Fruit fly (Drosophila melanogaster): ENCODE measurements around the gene CG43335.

DNA sequence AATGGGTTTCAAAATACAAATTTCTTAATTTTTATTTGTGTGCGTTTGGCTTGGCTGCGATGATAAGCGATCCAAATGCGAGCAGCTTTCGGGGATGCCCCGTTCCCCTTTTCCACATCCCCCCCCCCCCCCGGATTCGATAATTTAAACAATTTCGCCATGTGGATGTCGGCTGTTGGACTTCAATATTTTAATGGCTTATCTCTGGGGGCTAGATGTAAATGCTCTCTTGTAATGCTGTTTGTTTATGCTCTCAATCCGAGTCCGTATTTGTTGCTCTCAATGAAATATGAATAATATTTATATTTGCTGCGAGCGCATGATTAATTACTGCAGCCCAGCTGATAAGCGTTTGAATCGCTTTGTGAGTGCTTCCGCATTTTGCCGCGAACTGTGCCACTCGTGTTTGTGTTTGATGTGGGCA, 42.3 kb downstream of the CG43335 start:
- TF ChIP-seq usp (GFP tag; optimal IDR thresholded peaks at IDR 0.05) (no peak), Dll (optimal IDR thresholded peaks at IDR 0.05) (no peak), CG8478 (optimal IDR thresholded peaks at IDR 0.05) (no peak), pan (optimal IDR thresholded peaks at IDR 0.05) (no peak), EcR (GFP tag; optimal IDR thresholded peaks at IDR 0.05) (no peak), psq (optimal IDR thresholded peaks at IDR 0.05) (no peak)
